Worm (Caenorhabditis elegans) whole organism, young adult: ENCODE measurements around the gene T04C12.11.

ENCODE experiments used
- B0035.1 ChIP-seq: sonication (generic microtip); optimal IDR thresholded peaks from 2 replicates; lab custom pipeline; 2016; ENCODE audit warnings: missing genetic modification characterization, mild to moderate bottlenecking, missing compliant biosample characterization, missing genotype, missing genetic modification reagents
- B0261.1 ChIP-seq: sonication (generic microtip); optimal IDR thresholded peaks from 2 replicates; lab custom pipeline; 2016; ENCODE audit warnings: mild to moderate bottlenecking, missing genetic modification characterization, moderate library complexity, missing compliant biosample characterization
- C06A6.2 ChIP-seq: fragments of 200-800 bp; sonication (Bioruptor generic); conservative IDR thresholded peaks from 2 replicates; pipeline ENCODE4 v1.3.6; 2022; ENCODE audit warnings: missing genetic modification characterization, missing compliant biosample characterization
- F10E7.11 ChIP-seq: sonication (generic microtip); optimal IDR thresholded peaks from 2 replicates; lab custom pipeline; 2017; ENCODE audit warnings: mild to moderate bottlenecking, missing genetic modification characterization, moderate library complexity, missing compliant biosample characterization
- F33H1.4 ChIP-seq: fragments of 200-800 bp; sonication (Bioruptor generic); IDR thresholded peaks from 2 replicates; pipeline ENCODE4 v1.3.6; 2022; ENCODE audit warnings: missing genetic modification reagents, missing genetic modification characterization, missing compliant biosample characterization
- F49E8.2 ChIP-seq: sonication (generic microtip); optimal IDR thresholded peaks from 3 replicates; lab custom pipeline; 2017; ENCODE audit warnings: missing genetic modification characterization, mild to moderate bottlenecking, missing compliant biosample characterization, antibody characterized with exemption, moderate library complexity; ENCODE audit not compliant: insufficient read depth
- F55B11.4 ChIP-seq: sonication (generic microtip); optimal IDR thresholded peaks from 2 replicates; lab custom pipeline; 2016; ENCODE audit warnings: missing compliant biosample characterization, missing genetic modification characterization, borderline replicate concordance; ENCODE audit not compliant: insufficient read depth
- F57A8.1 ChIP-seq: fragments of 200-800 bp; sonication (Bioruptor generic); optimal IDR thresholded peaks from 2 replicates; lab custom pipeline; 2018; ENCODE audit warnings: mild to moderate bottlenecking, missing genetic modification characterization, moderate library complexity, missing compliant biosample characterization
- F57C9.4 ChIP-seq: sonication (generic microtip); optimal IDR thresholded peaks from 2 replicates; lab custom pipeline; 2017; ENCODE audit warnings: mild to moderate bottlenecking, missing genetic modification characterization, missing compliant biosample characterization
- Y56A3A.18 ChIP-seq: fragments of 200-800 bp; sonication (Bioruptor generic); IDR thresholded peaks from 2 replicates; pipeline ENCODE4 v1.3.6; 2022; ENCODE audit warnings: missing genetic modification reagents, missing genetic modification characterization, missing compliant biosample characterization
- Y95B8A.8 ChIP-seq: fragments of 200-800 bp; sonication (Bioruptor generic); IDR thresholded peaks from 2 replicates; pipeline ENCODE4 v1.3.6; 2022; ENCODE audit warnings: missing genetic modification reagents, missing genetic modification characterization, missing compliant biosample characterization
- ZK185.1 ChIP-seq: sonication (generic microtip); optimal IDR thresholded peaks from 2 replicates; lab custom pipeline; 2016; ENCODE audit warnings: mild to moderate bottlenecking, missing genetic modification characterization, missing compliant biosample characterization; ENCODE audit not compliant: poor library complexity, severe bottlenecking
- ama-1 ChIP-seq, 3 experiments: fragments of 150-350 bp in 1 of 3; sonication (generic microtip) in 2 of 3; optimal IDR thresholded peaks; 2 replicates each; lab custom pipeline; 2014 to 2018; ENCODE audit warnings: missing biosample characterization in 2 of 3, missing genetic modification characterization in 2 of 3, missing genetic modification reagents in 2 of 3
- athp-1 ChIP-seq: sonication (generic microtip); optimal IDR thresholded peaks from 2 replicates; lab custom pipeline; 2017; ENCODE audit warnings: mild to moderate bottlenecking, missing genetic modification characterization, missing compliant biosample characterization
- attf-3 ChIP-seq: fragments of 200-800 bp; sonication (Bioruptor generic); conservative IDR thresholded peaks from 2 replicates; pipeline ENCODE4 v1.3.6; 2022; ENCODE audit warnings: missing genetic modification reagents, missing genetic modification characterization, missing compliant biosample characterization
- bed-2 ChIP-seq: fragments of 200-800 bp; sonication (Bioruptor generic); IDR thresholded peaks from 2 replicates; pipeline ENCODE4 v1.3.6; 2022; ENCODE audit warnings: missing genetic modification reagents, missing genetic modification characterization, missing compliant biosample characterization
- cebp-1 ChIP-seq, 2 experiments: fragments of 200-800 bp in 1 of 2; sonication (Bioruptor generic) in 1 of 2; sonication (generic microtip) in 1 of 2; IDR thresholded peaks in 1 of 2; optimal IDR thresholded peaks in 1 of 2; 2 replicates each; pipeline versions ENCODE4 v1.3.6 to Lab custom; 2017 to 2022; ENCODE audit warnings: missing compliant biosample characterization in 2 of 2, missing genetic modification characterization in 2 of 2, mild to moderate bottlenecking in 1 of 2, missing genetic modification reagents in 1 of 2, moderate library complexity in 1 of 2
- ceh-100 ChIP-seq: fragments of 200-800 bp; sonication (Bioruptor generic); IDR thresholded peaks from 2 replicates; pipeline ENCODE4 v1.3.6; 2022; ENCODE audit warnings: missing genetic modification reagents, missing genetic modification characterization, missing compliant biosample characterization
- dpff-1 ChIP-seq: sonication (generic microtip); optimal IDR thresholded peaks from 2 replicates; lab custom pipeline; 2017; ENCODE audit warnings: mild to moderate bottlenecking, missing genetic modification characterization, missing compliant biosample characterization
- dpl-1 ChIP-seq: fragments of 150-350 bp; optimal IDR thresholded peaks from 2 replicates; lab custom pipeline; 2014; ENCODE audit warnings: missing biosample characterization, missing genetic modification reagents, missing genetic modification characterization
- egl-44 ChIP-seq: fragments of 200-800 bp; sonication (Bioruptor generic); IDR thresholded peaks from 2 replicates; pipeline ENCODE4 v1.3.6; 2022; ENCODE audit warnings: missing genetic modification reagents, missing genetic modification characterization, missing compliant biosample characterization
- hsf-1 ChIP-seq: fragments of 200-800 bp; sonication (Bioruptor generic); IDR thresholded peaks from 2 replicates; pipeline ENCODE4 v1.3.6; 2022; ENCODE audit warnings: missing genetic modification reagents, missing genetic modification characterization, missing compliant biosample characterization
- lin-26 ChIP-seq: fragments of 200-800 bp; sonication (Bioruptor generic); IDR thresholded peaks from 2 replicates; pipeline ENCODE4 v1.3.6; 2022; ENCODE audit warnings: missing genetic modification reagents, missing genetic modification characterization, missing compliant biosample characterization
- lin-54 ChIP-seq: fragments of 200-800 bp; sonication (Bioruptor generic); optimal IDR thresholded peaks from 2 replicates; lab custom pipeline; 2018; ENCODE audit warnings: mild to moderate bottlenecking, missing genetic modification characterization, missing compliant biosample characterization
- mcd-1 ChIP-seq: fragments of 200-800 bp; sonication (Bioruptor generic); IDR thresholded peaks from 2 replicates; pipeline ENCODE4 v1.3.6; 2022; ENCODE audit warnings: missing genetic modification reagents, missing genetic modification characterization, missing compliant biosample characterization
- mel-28 ChIP-seq: sonication (generic microtip); optimal IDR thresholded peaks from 2 replicates; lab custom pipeline; 2016; ENCODE audit warnings: borderline replicate concordance, mild to moderate bottlenecking, missing genetic modification characterization, missing compliant biosample characterization
- nhr-90 ChIP-seq: sonication (generic microtip); optimal IDR thresholded peaks from 2 replicates; lab custom pipeline; 2016; ENCODE audit warnings: missing genotype, mild to moderate bottlenecking, missing genetic modification characterization, missing compliant biosample characterization
- pha-4 ChIP-seq: fragments of 150-350 bp; sonication (generic microtip); optimal IDR thresholded peaks from 2 replicates; lab custom pipeline; 2014; ENCODE audit warnings: missing biosample characterization, missing genetic modification reagents, missing genetic modification characterization
- rcor-1 ChIP-seq: fragments of 200-800 bp; sonication (Bioruptor generic); IDR thresholded peaks from 2 replicates; pipeline ENCODE4 v1.3.6; 2022; ENCODE audit warnings: missing genetic modification reagents, missing genetic modification characterization, missing compliant biosample characterization
- repo-1 ChIP-seq: sonication (generic microtip); optimal IDR thresholded peaks from 2 replicates; lab custom pipeline; 2017; ENCODE audit warnings: mild to moderate bottlenecking, missing genetic modification characterization, missing compliant biosample characterization
- sdz-38 ChIP-seq: sonication (generic microtip); optimal IDR thresholded peaks from 2 replicates; lab custom pipeline; 2016; ENCODE audit warnings: missing genotype, missing genetic modification characterization, missing compliant biosample characterization
- somi-1 ChIP-seq: fragments of 200-800 bp; sonication (Bioruptor generic); optimal IDR thresholded peaks from 2 replicates; lab custom pipeline; 2018; ENCODE audit warnings: mild to moderate bottlenecking, missing genetic modification characterization, missing compliant biosample characterization
- tbx-9 ChIP-seq: sonication (generic microtip); optimal IDR thresholded peaks from 2 replicates; lab custom pipeline; 2016; ENCODE audit warnings: borderline replicate concordance, missing genetic modification characterization, inconsistent platforms, missing compliant biosample characterization
- xnd-1 ChIP-seq: sonication (generic microtip); optimal IDR thresholded peaks from 2 replicates; lab custom pipeline; 2016; ENCODE audit warnings: missing genotype, missing genetic modification reagents, missing genetic modification characterization, missing compliant biosample characterization
- ztf-18 ChIP-seq: sonication (generic microtip); optimal IDR thresholded peaks from 2 replicates; lab custom pipeline; 2016; ENCODE audit warnings: missing genotype, mild to moderate bottlenecking, missing genetic modification characterization, missing compliant biosample characterization
- ztf-26 ChIP-seq: sonication (generic microtip); optimal IDR thresholded peaks from 2 replicates; lab custom pipeline; 2017; ENCODE audit warnings: missing genetic modification characterization, missing compliant biosample characterization
- ztf-28 ChIP-seq: fragments of 200-800 bp; sonication (Bioruptor generic); IDR thresholded peaks from 2 replicates; pipeline ENCODE4 v1.3.6; 2022; ENCODE audit warnings: missing genetic modification reagents, missing genetic modification characterization, missing compliant biosample characterization
- ztf-6 ChIP-seq: fragments of 200-800 bp; sonication (Bioruptor generic); IDR thresholded peaks from 2 replicates; pipeline ENCODE4 v1.3.6; 2022; ENCODE audit warnings: missing genetic modification reagents, missing genetic modification characterization, missing compliant biosample characterization

The T04C12.11 gene

ce11 chrV:11063115-11063514 lies 3.0 kb upstream of the T04C12.11 start, which contains the start of gene T04C12.9:
Gene T04C12.9, minus strand, starts transcription at chrV:11063215.
- TF ChIP-seq ZK185.1 (tag; lab: Kevin White, UChicago): no peak
- no peak for TF ChIP-seq B0261.1
- TF ChIP-seq xnd-1 (tag; lab: Kevin White, UChicago): no peak
- TF ChIP-seq tbx-9 (tag; lab: Kevin White, UChicago): no peak
- no peak for TF ChIP-seq lin-26
- TF ChIP-seq hsf-1: no peak
- TF ChIP-seq B0035.1 (tag; lab: Kevin White, UChicago): no peak
- no peak for TF ChIP-seq ztf-18
- TF ChIP-seq ztf-26 (tag; lab: Kevin White, UChicago): no peak
- TF ChIP-seq Y95B8A.8 (GFP tag; lab: Robert Waterston, UW): no peak
- no peak for TF ChIP-seq cebp-1 (GFP tag; IDR thresholded peaks at IDR 0.05; lab: Robert Waterston, UW)
- TF ChIP-seq cebp-1 (tag; optimal IDR thresholded peaks at IDR 0.05; lab: Kevin White, UChicago): no peak
- no peak for TF ChIP-seq lin-54 (GFP tag; lab: Kevin White, UChicago)
- no peak for TF ChIP-seq F49E8.2 (tag; lab: Kevin White, UChicago)
- TF ChIP-seq somi-1 (GFP tag; lab: Kevin White, UChicago): no peak
- TF ChIP-seq ztf-6 (GFP tag; lab: Robert Waterston, UW): no peak
- no peak for TF ChIP-seq F10E7.11 (tag; lab: Kevin White, UChicago)
- TF ChIP-seq bed-2: no peak
- no peak for TF ChIP-seq C06A6.2 (GFP tag; lab: Robert Waterston, UW)

DNA sequence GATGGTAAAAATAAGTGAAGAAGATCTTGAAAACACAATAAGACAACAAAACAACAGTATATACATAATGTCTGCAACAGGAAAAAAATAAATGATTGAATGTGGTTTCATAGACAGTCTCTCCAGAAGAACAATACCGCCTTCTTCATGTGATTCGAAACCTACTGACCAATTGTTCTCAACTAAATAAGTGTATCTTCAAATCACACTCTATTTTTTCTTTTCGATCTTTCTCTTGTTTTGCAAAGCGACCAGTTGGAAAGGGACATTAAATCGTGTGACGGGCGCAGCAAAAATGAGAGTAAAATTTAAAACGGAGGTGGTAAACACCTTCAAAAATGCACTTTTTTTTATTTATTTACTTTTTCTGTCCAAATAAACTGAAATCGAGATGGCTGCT lies 1.8 kb upstream of the T04C12.11 start:
- TF ChIP-seq F55B11.4 (no peak), mel-28 (tag; lab: Kevin White, UChicago) (no peak), dpl-1 (GFP tag; lab: Kevin White, UChicago) (no peak), cebp-1 (GFP tag; IDR thresholded peaks at IDR 0.05; lab: Robert Waterston, UW) (no peak), cebp-1 (tag; optimal IDR thresholded peaks at IDR 0.05; lab: Kevin White, UChicago) (no peak), athp-1 (tag; lab: Kevin White, UChicago) (no peak), F57C9.4 (tag; lab: Kevin White, UChicago) (no peak), Y56A3A.18 (GFP tag; lab: Robert Waterston, UW) (no peak), ztf-6 (GFP tag; lab: Robert Waterston, UW) (no peak), F33H1.4 (GFP tag; lab: Robert Waterston, UW) (no peak), rcor-1 (GFP tag; lab: Robert Waterston, UW) (no peak), F57A8.1 (GFP tag; lab: Kevin White, UChicago) (no peak), attf-3 (no peak), lin-26 (no peak), ztf-28 (GFP tag; lab: Robert Waterston, UW) (no peak), mcd-1 (GFP tag; lab: Robert Waterston, UW) (no peak), ceh-100 (GFP tag; lab: Robert Waterston, UW) (no peak), pha-4 (no peak)
- TF ChIP-seq, all 124 proteins: peak for 0

DNA sequence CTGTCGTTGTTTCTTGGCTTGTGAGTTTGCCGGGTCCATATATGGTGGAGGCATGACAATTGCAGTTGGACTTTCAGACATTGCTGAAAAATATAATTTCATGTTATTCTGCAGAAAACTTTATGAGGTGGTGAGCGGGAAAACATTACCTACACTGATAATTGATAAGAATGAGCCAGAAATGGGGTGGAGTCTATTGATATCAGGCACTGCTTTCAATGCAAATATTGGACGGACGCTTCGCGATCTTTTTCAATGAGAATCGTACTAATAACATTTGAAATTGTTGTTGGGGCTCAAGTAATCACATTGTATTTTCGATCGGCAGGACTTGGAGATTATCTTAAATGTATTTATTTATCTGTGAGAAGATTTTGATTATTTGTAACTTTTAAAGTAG lies 909 bp downstream of the T04C12.11 start, which contains the start of gene T04C12.1:
Gene T04C12.1, minus strand, starts transcription at position 90 of the 400 bp plus-strand sequence.
- TF ChIP-seq dpff-1 (tag; lab: Kevin White, UChicago) (no peak), lin-54 (GFP tag; lab: Kevin White, UChicago) (no peak), sdz-38 (tag; lab: Kevin White, UChicago) (no peak), F55B11.4 (no peak), ama-1 (optimal IDR thresholded peaks at IDR 0.05; lab: Kevin White, UChicago) (peak; percentile 6), ama-1 (GFP tag; optimal IDR thresholded peaks at IDR 0.05; lab: Kevin White, UChicago) (no peak), athp-1 (tag; lab: Kevin White, UChicago) (no peak), egl-44 (GFP tag; lab: Robert Waterston, UW) (no peak), nhr-90 (tag; lab: Kevin White, UChicago) (no peak), repo-1 (tag; lab: Kevin White, UChicago) (no peak)
